Fruit fly (Drosophila melanogaster): ENCODE data around the gene amx.
A peak's percentile ranks its signal among the peaks of the same experiment; 100 is the strongest.

amx gene

DNA sequence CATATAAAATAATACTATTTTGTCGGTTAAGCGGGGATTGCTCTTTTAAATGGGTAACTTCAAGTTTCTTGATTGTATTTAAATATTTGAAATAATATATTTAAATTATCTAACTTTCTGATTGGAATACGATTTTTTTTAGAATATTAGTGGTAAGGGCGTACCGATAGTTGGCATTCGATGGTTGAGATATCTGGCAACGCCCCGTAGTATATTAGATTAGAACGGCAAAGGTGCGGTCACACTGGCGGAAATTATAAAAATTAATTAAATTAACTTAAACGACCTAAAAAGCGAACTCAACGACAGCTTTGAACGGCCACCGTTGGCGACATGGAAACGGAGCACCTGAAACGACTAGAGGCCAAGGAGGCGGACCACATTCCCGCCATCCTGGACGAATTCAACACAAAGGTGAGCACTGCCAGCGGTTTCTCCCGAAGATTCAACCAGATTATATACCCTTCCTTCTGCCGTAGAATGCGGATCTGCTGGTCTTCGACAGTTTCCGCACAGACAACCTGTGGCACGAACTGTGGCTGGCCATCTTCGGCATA is 8.9 kb upstream of the amx start, which contains the start of gene ric8a (continued):
- TF ChIP-seq CG7271 (tag; optimal IDR thresholded peaks at IDR 0.05) (no peak), CG13624 (GFP tag; optimal IDR thresholded peaks at IDR 0.05) (no peak), CG10431 (GFP tag; optimal IDR thresholded peaks at IDR 0.05) (no peak), CG8089 (GFP tag; optimal IDR thresholded peaks at IDR 0.05) (no peak), CG6791 (GFP tag; IDR thresholded peaks at IDR 0.05; ENCODE audit: partially characterized antibody) (peak; percentile 86), bowl (GFP tag; IDR thresholded peaks at IDR 0.05) (no peak), CG15269 (tag; optimal IDR thresholded peaks at IDR 0.05) (no peak), CG9727 (GFP tag; optimal IDR thresholded peaks at IDR 0.05) (no peak), Rx (GFP tag; IDR thresholded peaks at IDR 0.05) (no peak), CG1233 (GFP tag; optimal IDR thresholded peaks at IDR 0.05) (no peak), Sry-β (GFP tag; optimal IDR thresholded peaks at IDR 0.05) (no peak), wor (GFP tag; IDR thresholded peaks at IDR 0.05) (no peak), CkIIα-i1 (GFP tag; IDR thresholded peaks at IDR 0.05) (no peak), crol (GFP tag; IDR thresholded peaks at IDR 0.05) (no peak), D19A (tag; optimal IDR thresholded peaks at IDR 0.05) (no peak), CG9437 (GFP tag; optimal IDR thresholded peaks at IDR 0.05) (no peak), CG14667 (GFP tag; IDR thresholded peaks at IDR 0.05) (no peak), onecut (GFP tag; IDR thresholded peaks at IDR 0.05) (no peak), Sry-δ (GFP tag; optimal IDR thresholded peaks at IDR 0.05) (peak; percentile 51), CG10321 (GFP tag; IDR thresholded peaks at IDR 0.05) (no peak), vfl (GFP tag; optimal IDR thresholded peaks at IDR 0.05) (no peak), chn (GFP tag; optimal IDR thresholded peaks at IDR 0.05) (no peak), CG10565 (GFP tag; optimal IDR thresholded peaks at IDR 0.05) (no peak), eve (GFP tag; optimal IDR thresholded peaks at IDR 0.05) (no peak), CG15073 (GFP tag; optimal IDR thresholded peaks at IDR 0.05) (no peak), sima (GFP tag; optimal IDR thresholded peaks at IDR 0.05) (no peak), CG11723 (GFP tag; optimal IDR thresholded peaks at IDR 0.05) (no peak), ATbp (GFP tag; optimal IDR thresholded peaks at IDR 0.05) (no peak), lbe (GFP tag; optimal IDR thresholded peaks at IDR 0.05) (no peak), Ptx1 (GFP tag; IDR thresholded peaks at IDR 0.05) (no peak), dpn (GFP tag; optimal IDR thresholded peaks at IDR 0.05) (no peak), ara (GFP tag; IDR thresholded peaks at IDR 0.05) (no peak), CG33213 (GFP tag; optimal IDR thresholded peaks at IDR 0.05) (no peak), ems (GFP tag; optimal IDR thresholded peaks at IDR 0.05) (no peak), Xbp1 (GFP tag; optimal IDR thresholded peaks at IDR 0.05) (peak; percentile 7), Hr51 (GFP tag; optimal IDR thresholded peaks at IDR 0.05) (no peak), jumu (GFP tag; optimal IDR thresholded peaks at IDR 0.05) (no peak), pfk (GFP tag; optimal IDR thresholded peaks at IDR 0.05) (no peak), cas (GFP tag; IDR thresholded peaks at IDR 0.05) (no peak), Dll (GFP tag; IDR thresholded peaks at IDR 0.05; ENCODE audit: partially characterized antibody) (peak; percentile 76), CG16779 (GFP tag; IDR thresholded peaks at IDR 0.05) (no peak), Tbp (GFP tag; optimal IDR thresholded peaks at IDR 0.05) (no peak), Lhr (GFP tag; optimal IDR thresholded peaks at IDR 0.05) (no peak), Asciz (GFP tag; optimal IDR thresholded peaks at IDR 0.05) (no peak), hkb (optimal IDR thresholded peaks at IDR 0.05) (no peak), hkb (GFP tag; IDR thresholded peaks at IDR 0.05) (no peak), CG6683 (GFP tag; optimal IDR thresholded peaks at IDR 0.05) (no peak), repo (GFP tag; optimal IDR thresholded peaks at IDR 0.05) (no peak), fu2 (GFP tag; optimal IDR thresholded peaks at IDR 0.05) (no peak), her (GFP tag; optimal IDR thresholded peaks at IDR 0.05) (no peak), dmrt99B (tag; optimal IDR thresholded peaks at IDR 0.05) (no peak), Elba2 (GFP tag; optimal IDR thresholded peaks at IDR 0.05) (peak; percentile 36)

Measured in whole organism, embryonic.